Fruit fly (Drosophila melanogaster) whole organism, embryonic: ENCODE data around the gene CG4297.

Source experiments
- Atf3 ChIP-seq: fragments of 200-800 bp; sonication (Bioruptor generic); optimal IDR thresholded peaks from 3 replicates; lab custom pipeline; 2016; ENCODE audit warnings: missing biosample characterization, missing genetic modification characterization
- Bteb2 ChIP-seq: fragments of 200-800 bp; sonication (Bioruptor generic); optimal IDR thresholded peaks from 2 replicates; lab custom pipeline; 2016; ENCODE audit warnings: missing biosample characterization, missing genetic modification characterization
- CG11456 ChIP-seq: fragments of 200-800 bp; sonication (Bioruptor generic); IDR thresholded peaks from 3 replicates; pipeline ENCODE4 v1.3.6; 2022; ENCODE audit warnings: missing biosample characterization, missing genetic modification characterization
- CG15011 ChIP-seq: fragments of 200-800 bp; sonication (Bioruptor generic); optimal IDR thresholded peaks from 3 replicates; lab custom pipeline; 2018; ENCODE audit warnings: missing biosample characterization, mild to moderate bottlenecking, missing genetic modification characterization
- CG15479 ChIP-seq: fragments of 200-800 bp; sonication (Bioruptor generic); optimal IDR thresholded peaks from 3 replicates; lab custom pipeline; 2019; ENCODE audit warnings: missing biosample characterization, mild to moderate bottlenecking, missing genetic modification characterization, moderate library complexity
- CG1602 ChIP-seq: fragments of 200-800 bp; sonication (Bioruptor generic); optimal IDR thresholded peaks from 3 replicates; lab custom pipeline; 2016; ENCODE audit warnings: missing biosample characterization, missing genetic modification characterization
- CG17912 ChIP-seq: fragments of 200-800 bp; sonication (Bioruptor generic); optimal IDR thresholded peaks from 2 replicates; lab custom pipeline; 2018; ENCODE audit warnings: missing biosample characterization, mild to moderate bottlenecking, missing genetic modification characterization
- CG18476 ChIP-seq: fragments of 200-800 bp; sonication (Bioruptor generic); optimal IDR thresholded peaks from 2 replicates; lab custom pipeline; 2016; ENCODE audit warnings: missing biosample characterization, mild to moderate bottlenecking, missing genetic modification characterization
- CG2120 ChIP-seq: fragments of 200-800 bp; sonication (Bioruptor generic); optimal IDR thresholded peaks from 3 replicates; lab custom pipeline; 2016; ENCODE audit warnings: missing biosample characterization, missing genetic modification characterization
- CG33213 ChIP-seq: fragments of 200-800 bp; sonication (Bioruptor generic); optimal IDR thresholded peaks from 3 replicates; lab custom pipeline; 2016; ENCODE audit warnings: missing biosample characterization, missing genetic modification characterization
- CG3407 ChIP-seq: fragments of 200-800 bp; sonication (Bioruptor generic); optimal IDR thresholded peaks from 2 replicates; lab custom pipeline; 2018; ENCODE audit warnings: missing biosample characterization, mild to moderate bottlenecking, missing genetic modification characterization
- CG4360 ChIP-seq: fragments of 200-800 bp; sonication (Bioruptor generic); IDR thresholded peaks from 2 replicates; pipeline ENCODE4 v1.3.6; 2022; ENCODE audit warnings: missing biosample characterization, missing genetic modification characterization
- CG6272 ChIP-seq: fragments of 200-800 bp; sonication (Bioruptor generic); IDR thresholded peaks from 2 replicates; pipeline ENCODE4 v1.3.6; 2022; ENCODE audit warnings: missing biosample characterization, missing genetic modification characterization
- CG6813 ChIP-seq: fragments of 200-800 bp; sonication (Bioruptor generic); optimal IDR thresholded peaks from 2 replicates; lab custom pipeline; 2017; ENCODE audit warnings: missing biosample characterization, missing genetic modification characterization, mild to moderate bottlenecking, moderate library complexity, missing genetic modification reagents
- CG7556 ChIP-seq: fragments of 200-800 bp; sonication (Bioruptor generic); optimal IDR thresholded peaks from 2 replicates; lab custom pipeline; 2017; ENCODE audit warnings: missing biosample characterization, mild to moderate bottlenecking, missing genetic modification characterization
- Chrac-16 ChIP-seq: fragments of 200-800 bp; sonication (Bioruptor generic); optimal IDR thresholded peaks from 3 replicates; lab custom pipeline; 2016; ENCODE audit warnings: missing biosample characterization, missing genetic modification characterization
- CkIIα-i1 ChIP-seq: fragments of 200-800 bp; sonication (Bioruptor generic); IDR thresholded peaks from 2 replicates; pipeline ENCODE4 v1.3.6; 2022; ENCODE audit warnings: missing biosample characterization, missing genetic modification characterization
- CrebB ChIP-seq: fragments of 200-800 bp; sonication (Bioruptor generic); optimal IDR thresholded peaks from 3 replicates; lab custom pipeline; 2018; ENCODE audit warnings: missing biosample characterization, mild to moderate bottlenecking, missing genetic modification characterization
- Dp ChIP-seq: fragments of 200-800 bp; sonication (Bioruptor generic); optimal IDR thresholded peaks from 2 replicates; lab custom pipeline; 2018; ENCODE audit warnings: missing biosample characterization, mild to moderate bottlenecking, missing genetic modification characterization, moderate library complexity
- Fer1 ChIP-seq: fragments of 200-800 bp; sonication (Bioruptor generic); optimal IDR thresholded peaks from 2 replicates; lab custom pipeline; 2017; ENCODE audit warnings: missing biosample characterization, mild to moderate bottlenecking, missing genetic modification characterization
- Gsc ChIP-seq: fragments of 200-800 bp; sonication (Bioruptor generic); IDR thresholded peaks from 2 replicates; pipeline ENCODE4 v1.3.6; 2022; ENCODE audit warnings: missing biosample characterization, missing genetic modification characterization
- Hmr ChIP-seq: fragments of 200-800 bp; sonication (Bioruptor generic); optimal IDR thresholded peaks from 3 replicates; lab custom pipeline; 2017; ENCODE audit warnings: mild to moderate bottlenecking, missing biosample characterization, missing genetic modification reagents, missing genetic modification characterization
- MTF-1 ChIP-seq: fragments of 200-800 bp; sonication (Bioruptor generic); optimal IDR thresholded peaks from 2 replicates; lab custom pipeline; 2018; ENCODE audit warnings: missing biosample characterization, mild to moderate bottlenecking, missing genetic modification characterization, borderline replicate concordance
- Mad ChIP-seq: fragments of 200-800 bp; sonication (Bioruptor generic); optimal IDR thresholded peaks from 2 replicates; lab custom pipeline; 2016; ENCODE audit warnings: missing biosample characterization, missing genetic modification characterization
- Rx ChIP-seq: fragments of 200-800 bp; sonication (Bioruptor generic); IDR thresholded peaks from 2 replicates; pipeline ENCODE4 v1.3.6; 2022; ENCODE audit warnings: missing biosample characterization, missing genetic modification characterization
- Six4 ChIP-seq: fragments of 200-800 bp; sonication (Bioruptor generic); optimal IDR thresholded peaks from 2 replicates; lab custom pipeline; 2016; ENCODE audit warnings: missing biosample characterization, missing genetic modification characterization
- Sox102F ChIP-seq: fragments of 200-800 bp; sonication (Bioruptor generic); optimal IDR thresholded peaks from 2 replicates; lab custom pipeline; 2018; ENCODE audit warnings: missing biosample characterization, mild to moderate bottlenecking, missing genetic modification characterization, moderate library complexity
- al ChIP-seq: fragments of 200-800 bp; sonication (Bioruptor generic); IDR thresholded peaks from 2 replicates; pipeline ENCODE4 v1.3.6; 2022; ENCODE audit warnings: missing biosample characterization, missing genetic modification characterization
- bab2 ChIP-seq: fragments of 200-800 bp; sonication (Bioruptor generic); optimal IDR thresholded peaks from 2 replicates; lab custom pipeline; 2016; ENCODE audit warnings: missing biosample characterization, missing genetic modification characterization
- bsh ChIP-seq, 2 experiments: fragments of 200-800 bp; sonication (Bioruptor generic); optimal IDR thresholded peaks; 2 replicates each; lab custom pipeline; 2017 to 2018; ENCODE audit warnings: mild to moderate bottlenecking in 2 of 2, missing biosample characterization in 2 of 2, missing genetic modification characterization in 2 of 2, moderate library complexity in 1 of 2
- caup ChIP-seq: fragments of 200-800 bp; sonication (Bioruptor generic); optimal IDR thresholded peaks from 3 replicates; lab custom pipeline; 2017; ENCODE audit warnings: missing biosample characterization, mild to moderate bottlenecking, missing genetic modification characterization, moderate library complexity; ENCODE audit not compliant: severe bottlenecking
- ci ChIP-seq: fragments of 200-800 bp; sonication (Bioruptor generic); IDR thresholded peaks from 3 replicates; pipeline ENCODE4 v1.3.6; 2022; ENCODE audit warnings: missing biosample characterization, missing genetic modification characterization
- da ChIP-seq: fragments of 200-800 bp; sonication (Bioruptor generic); optimal IDR thresholded peaks from 2 replicates; lab custom pipeline; 2016; ENCODE audit warnings: missing biosample characterization, missing genetic modification characterization
- dan ChIP-seq: fragments of 200-800 bp; sonication (Bioruptor generic); IDR thresholded peaks from 2 replicates; pipeline ENCODE4 v1.3.6; 2022; ENCODE audit warnings: missing biosample characterization, missing genetic modification characterization
- gt ChIP-seq: fragments of 200-800 bp; sonication (Bioruptor generic); IDR thresholded peaks from 2 replicates; pipeline ENCODE4 v1.3.6; 2022; ENCODE audit warnings: missing biosample characterization, missing genetic modification characterization
- ham ChIP-seq: fragments of 200-800 bp; sonication (Bioruptor generic); IDR thresholded peaks from 2 replicates; pipeline ENCODE4 v1.3.6; 2022; ENCODE audit warnings: missing biosample characterization, missing genetic modification characterization
- hbn ChIP-seq: fragments of 200-800 bp; sonication (Bioruptor generic); IDR thresholded peaks from 2 replicates; pipeline ENCODE4 v1.3.6; 2022; ENCODE audit warnings: missing biosample characterization, missing genetic modification characterization; ENCODE audit not compliant: partially characterized antibody
- jigr1 ChIP-seq: fragments of 200-800 bp; sonication (Bioruptor generic); IDR thresholded peaks from 3 replicates; pipeline ENCODE4 v1.3.6; 2022; ENCODE audit warnings: missing biosample characterization, missing genetic modification characterization
- jing ChIP-seq: fragments of 200-800 bp; sonication (Bioruptor generic); optimal IDR thresholded peaks from 2 replicates; lab custom pipeline; 2018; ENCODE audit warnings: missing biosample characterization, mild to moderate bottlenecking, missing genetic modification characterization
- phol ChIP-seq: fragments of 200-800 bp; sonication (Bioruptor generic); optimal IDR thresholded peaks from 3 replicates; lab custom pipeline; 2018; ENCODE audit warnings: missing biosample characterization, mild to moderate bottlenecking, missing genetic modification characterization, moderate library complexity
- pnt ChIP-seq: fragments of 200-800 bp; sonication (Bioruptor generic); optimal IDR thresholded peaks from 3 replicates; lab custom pipeline; 2016; ENCODE audit warnings: missing biosample characterization, missing genetic modification characterization
- pros ChIP-seq: fragments of 200-800 bp; sonication (Bioruptor generic); optimal IDR thresholded peaks from 3 replicates; lab custom pipeline; 2019; ENCODE audit warnings: missing biosample characterization, mild to moderate bottlenecking, missing genetic modification characterization, moderate library complexity
- pum ChIP-seq: fragments of 200-800 bp; sonication (Bioruptor generic); optimal IDR thresholded peaks from 2 replicates; lab custom pipeline; 2016; ENCODE audit warnings: missing biosample characterization, missing genetic modification characterization
- ranshi ChIP-seq: fragments of 200-800 bp; sonication (Bioruptor generic); IDR thresholded peaks from 2 replicates; pipeline ENCODE4 v1.3.6; 2022; ENCODE audit warnings: missing biosample characterization, missing genetic modification characterization
- sens-2 ChIP-seq: fragments of 200-800 bp; sonication (Bioruptor generic); IDR thresholded peaks from 2 replicates; pipeline ENCODE4 v1.3.6; 2022; ENCODE audit warnings: missing biosample characterization, missing genetic modification characterization
- sima ChIP-seq: fragments of 200-800 bp; sonication (Bioruptor generic); optimal IDR thresholded peaks from 2 replicates; lab custom pipeline; 2016; ENCODE audit warnings: missing biosample characterization, missing genetic modification characterization
- slou ChIP-seq: fragments of 200-800 bp; sonication (Bioruptor generic); optimal IDR thresholded peaks from 3 replicates; lab custom pipeline; 2016; ENCODE audit warnings: missing biosample characterization, missing genetic modification characterization
- tap ChIP-seq: fragments of 200-800 bp; optimal IDR thresholded peaks from 3 replicates; lab custom pipeline; 2019; ENCODE audit warnings: missing biosample characterization, mild to moderate bottlenecking, missing genetic modification characterization, moderate library complexity
- tll ChIP-seq, 2 experiments: fragments of 200-800 bp in 1 of 2; fragments of >200 bp in 1 of 2; sonication (Bioruptor generic) in 1 of 2; optimal IDR thresholded peaks; 2 replicates each; lab custom pipeline; 2017 to 2019; ENCODE audit warnings: missing biosample characterization in 2 of 2, missing genetic modification characterization in 2 of 2, mild to moderate bottlenecking in 1 of 2, moderate library complexity in 1 of 2

The CG4297 gene

dm6 chr2L:414593-415399 is 57.2 kb downstream of the CG4297 start, which contains the start of the genes AP-2alpha and ebi (continued):
- peak; percentile 78 for TF ChIP-seq Fer1
- TF ChIP-seq MTF-1 = peak; percentile 58
- peak; percentile 82 for TF ChIP-seq dan (GFP tag; lab: Robert Waterston, UW)
- peak; percentile 86 for TF ChIP-seq slou (GFP tag; lab: Kevin White, UChicago)
- TF ChIP-seq al (GFP tag; lab: Robert Waterston, UW) = peak; percentile 91
- peak; percentile 95 for TF ChIP-seq pnt
- TF ChIP-seq jing = peak; percentile 59
- TF ChIP-seq Hmr (GFP tag; lab: Kevin White, UChicago) = peak; percentile 88
- TF ChIP-seq CG15479 (GFP tag; lab: Kevin White, UChicago) = peak; percentile 96
- TF ChIP-seq pum = peak; percentile 96
- TF ChIP-seq tap (tag; lab: Kevin White, UChicago) = no peak
- TF ChIP-seq Gsc = peak; percentile 76
- peak; percentile 71 for TF ChIP-seq CG3407
- TF ChIP-seq gt (GFP tag; lab: Robert Waterston, UW) = peak; percentile 77
- peak; percentile 81 for TF ChIP-seq Six4 (GFP tag; lab: Kevin White, UChicago)
- peak; percentile 78 for TF ChIP-seq CG7556 (GFP tag; lab: Kevin White, UChicago)
- no peak for TF ChIP-seq CkIIα-i1 (GFP tag; lab: Robert Waterston, UW)
- TF ChIP-seq Atf3 (GFP tag; lab: Kevin White, UChicago) = peak; percentile 93
- TF ChIP-seq ham (GFP tag; lab: Robert Waterston, UW) = peak; percentile 81
- TF ChIP-seq Bteb2 (GFP tag; lab: Kevin White, UChicago) = peak; percentile 83
- TF ChIP-seq Mad (GFP tag; lab: Kevin White, UChicago) = peak; percentile 84
- peak; percentile 13 for TF ChIP-seq CG17912 (GFP tag; lab: Kevin White, UChicago)
- TF ChIP-seq Rx = peak; percentile 61; the same call in 1 of the 2 replicates
- TF ChIP-seq jigr1 (GFP tag; lab: Robert Waterston, UW) = peak; percentile 84; the same call in 2 of the 3 replicates
- TF ChIP-seq Sox102F = no peak
- TF ChIP-seq CG18476 = peak; percentile 73
- peak; percentile 88 for TF ChIP-seq CG1602 (GFP tag; lab: Kevin White, UChicago)
- TF ChIP-seq CG4360 (GFP tag; lab: Robert Waterston, UW) = no peak
- TF ChIP-seq CG6272 (GFP tag; lab: Robert Waterston, UW) = peak; percentile 92
- peak in 1 of 2 experiments; percentile 75 for TF ChIP-seq bsh (GFP tag; optimal IDR thresholded peaks at IDR 0.05; lab: Kevin White, UChicago)
- peak; percentile 89 for TF ChIP-seq CG33213
- peak; percentile 40 for TF ChIP-seq Dp
- peak; percentile 78 for TF ChIP-seq da (GFP tag; lab: Kevin White, UChicago)
- TF ChIP-seq pros (GFP tag; lab: Kevin White, UChicago) = no peak
- peak; percentile 88; the same call in 1 of the 2 replicates for TF ChIP-seq ranshi (GFP tag; lab: Robert Waterston, UW)
- peak; percentile 98 for TF ChIP-seq phol (tag; lab: Kevin White, UChicago)
- peak; percentile 94 for TF ChIP-seq bab2
- TF ChIP-seq CG11456 (GFP tag; lab: Robert Waterston, UW) = peak; percentile 86
- peak; percentile 22 to 100 for TF ChIP-seq tll (GFP tag; optimal IDR thresholded peaks at IDR 0.05; lab: Kevin White, UChicago)
- TF ChIP-seq caup (GFP tag; lab: Kevin White, UChicago) = peak; percentile 64
- peak; percentile 85 for TF ChIP-seq ci (GFP tag; lab: Robert Waterston, UW)
- peak; percentile 68 for TF ChIP-seq CrebB (tag; lab: Kevin White, UChicago)
- TF ChIP-seq Chrac-16 (GFP tag; lab: Kevin White, UChicago) = peak; percentile 93
- peak; percentile 37 for TF ChIP-seq sima (GFP tag; lab: Kevin White, UChicago)
- no peak for TF ChIP-seq hbn (GFP tag; lab: Robert Waterston, UW)
- TF ChIP-seq CG2120 = peak; percentile 96
- 0 out of 2 replicates have a peak, but pooled peaks have one; percentile 50 for TF ChIP-seq sens-2 (GFP tag; lab: Robert Waterston, UW)
- TF ChIP-seq CG6813 = peak; percentile 44
- TF ChIP-seq CG15011 (GFP tag; lab: Kevin White, UChicago) = peak; percentile 61
